Fruit fly (Drosophila melanogaster) whole organism, embryonic: ENCODE measurements around the gene ida.

Source experiments
- C15 ChIP-seq: fragments of 200-800 bp; sonication (Bioruptor generic); IDR thresholded peaks from 3 replicates; pipeline ENCODE4 v1.3.6; 2022; ENCODE audit warnings: missing biosample characterization, missing genetic modification characterization
- CG10147 ChIP-seq: fragments of 200-800 bp; sonication (Bioruptor generic); optimal IDR thresholded peaks from 2 replicates; lab custom pipeline; 2019; ENCODE audit warnings: missing biosample characterization, mild to moderate bottlenecking, missing genetic modification characterization, moderate library complexity
- CG11504 ChIP-seq: fragments of 200-800 bp; sonication (Bioruptor generic); optimal IDR thresholded peaks from 3 replicates; lab custom pipeline; 2019; ENCODE audit warnings: missing biosample characterization, mild to moderate bottlenecking, missing genetic modification characterization, moderate library complexity
- CG1233 ChIP-seq: fragments of 200-800 bp; sonication (Bioruptor generic); optimal IDR thresholded peaks from 4 replicates; lab custom pipeline; 2018; ENCODE audit warnings: missing biosample characterization, mild to moderate bottlenecking, missing genetic modification characterization
- CG12744 ChIP-seq: fragments of 200-800 bp; sonication (Bioruptor generic); optimal IDR thresholded peaks from 2 replicates; lab custom pipeline; 2016; ENCODE audit warnings: missing biosample characterization, missing genetic modification characterization
- CG12942 ChIP-seq: fragments of 200-800 bp; sonication (Bioruptor generic); optimal IDR thresholded peaks from 3 replicates; lab custom pipeline; 2016; ENCODE audit warnings: missing biosample characterization, missing genetic modification characterization
- CG14050 ChIP-seq: fragments of 200-800 bp; sonication (Bioruptor generic); IDR thresholded peaks from 3 replicates; pipeline ENCODE4 v1.3.6; 2022; ENCODE audit warnings: missing biosample characterization, missing genetic modification characterization
- CG15269 ChIP-seq: fragments of 200-800 bp; sonication (Bioruptor generic); optimal IDR thresholded peaks from 2 replicates; lab custom pipeline; 2018; ENCODE audit warnings: missing biosample characterization, mild to moderate bottlenecking, missing genetic modification characterization, moderate library complexity
- CG17359 ChIP-seq: fragments of 200-800 bp; sonication (Bioruptor generic); optimal IDR thresholded peaks from 3 replicates; lab custom pipeline; 2018; ENCODE audit warnings: missing biosample characterization, mild to moderate bottlenecking, missing genetic modification characterization, moderate library complexity
- CG2889 ChIP-seq: fragments of 200-800 bp; sonication (Bioruptor generic); IDR thresholded peaks from 3 replicates; pipeline ENCODE4 v1.3.6; 2022; ENCODE audit warnings: missing biosample characterization, missing genetic modification characterization
- CG33213 ChIP-seq: fragments of 200-800 bp; sonication (Bioruptor generic); optimal IDR thresholded peaks from 3 replicates; lab custom pipeline; 2016; ENCODE audit warnings: missing biosample characterization, missing genetic modification characterization
- CG6175 ChIP-seq: fragments of 200-800 bp; sonication (Bioruptor generic); IDR thresholded peaks from 3 replicates; pipeline ENCODE4 v1.3.6; 2022; ENCODE audit warnings: missing biosample characterization, missing genetic modification characterization
- CG6689 ChIP-seq: fragments of 200-800 bp; sonication (Bioruptor generic); IDR thresholded peaks from 2 replicates; pipeline ENCODE4 v1.3.6; 2022; ENCODE audit warnings: missing biosample characterization, missing genetic modification characterization
- CG7928 ChIP-seq: fragments of 200-800 bp; sonication (Bioruptor generic); optimal IDR thresholded peaks from 2 replicates; lab custom pipeline; 2017; ENCODE audit warnings: missing biosample characterization, mild to moderate bottlenecking, missing genetic modification characterization
- CG7987 ChIP-seq: fragments of 200-800 bp; sonication (Bioruptor generic); optimal IDR thresholded peaks from 2 replicates; lab custom pipeline; 2018; ENCODE audit warnings: missing biosample characterization, mild to moderate bottlenecking, missing genetic modification characterization, moderate library complexity
- CG8359 ChIP-seq: fragments of 200-800 bp; sonication (Bioruptor generic); optimal IDR thresholded peaks from 2 replicates; lab custom pipeline; 2017; ENCODE audit warnings: missing biosample characterization, mild to moderate bottlenecking, missing genetic modification characterization, borderline replicate concordance
- CG8478 ChIP-seq: fragments of >200 bp; optimal IDR thresholded peaks from 2 replicates; lab custom pipeline; 2018
- CG9817 ChIP-seq: fragments of 200-800 bp; sonication (Bioruptor generic); optimal IDR thresholded peaks from 2 replicates; lab custom pipeline; 2018; ENCODE audit warnings: missing biosample characterization, mild to moderate bottlenecking, missing genetic modification characterization, moderate library complexity
- HLH4C ChIP-seq: fragments of 200-800 bp; sonication (Bioruptor generic); IDR thresholded peaks from 3 replicates; pipeline ENCODE4 v1.3.6; 2022; ENCODE audit warnings: missing biosample characterization, missing genetic modification characterization; ENCODE audit not compliant: partially characterized antibody
- HLHmδ ChIP-seq: fragments of 200-800 bp; sonication (Bioruptor generic); optimal IDR thresholded peaks from 2 replicates; lab custom pipeline; 2018; ENCODE audit warnings: missing biosample characterization, mild to moderate bottlenecking, missing genetic modification characterization, moderate library complexity
- Mad ChIP-seq: fragments of 200-800 bp; sonication (Bioruptor generic); optimal IDR thresholded peaks from 2 replicates; lab custom pipeline; 2016; ENCODE audit warnings: missing biosample characterization, missing genetic modification characterization
- Neu2 ChIP-seq: fragments of 200-800 bp; sonication (Bioruptor generic); optimal IDR thresholded peaks from 3 replicates; lab custom pipeline; 2016; ENCODE audit warnings: missing biosample characterization, missing genetic modification characterization, borderline replicate concordance
- Nf-YA ChIP-seq: fragments of 200-800 bp; sonication (Bioruptor generic); IDR thresholded peaks from 2 replicates; pipeline ENCODE4 v1.3.6; 2022; ENCODE audit warnings: missing biosample characterization, missing genetic modification characterization
- NfI ChIP-seq: fragments of 200-800 bp; sonication (Bioruptor generic); optimal IDR thresholded peaks from 3 replicates; lab custom pipeline; 2018; ENCODE audit warnings: missing biosample characterization, mild to moderate bottlenecking, missing genetic modification characterization, moderate library complexity
- Pdp1 ChIP-seq, 2 experiments: fragments of 200-800 bp; sonication (Bioruptor generic); optimal IDR thresholded peaks; 3 replicates each; lab custom pipeline; 2016; ENCODE audit warnings: missing biosample characterization in 2 of 2, missing genetic modification characterization in 2 of 2, mild to moderate bottlenecking in 1 of 2, moderate library complexity in 1 of 2
- Rx ChIP-seq: fragments of 200-800 bp; sonication (Bioruptor generic); IDR thresholded peaks from 2 replicates; pipeline ENCODE4 v1.3.6; 2022; ENCODE audit warnings: missing biosample characterization, missing genetic modification characterization
- Stat92E ChIP-seq, 3 experiments: fragments of >200 bp in 2 of 3; fragments of 200-800 bp in 1 of 3; sonication (Bioruptor generic) in 1 of 3; optimal IDR thresholded peaks; 2 replicates each; lab custom pipeline; 2017 to 2019; ENCODE audit warnings: missing biosample characterization in 3 of 3, missing genetic modification characterization in 3 of 3, mild to moderate bottlenecking in 1 of 3, moderate library complexity in 1 of 3
- YL-1 ChIP-seq: fragments of 200-800 bp; sonication (Bioruptor generic); optimal IDR thresholded peaks from 3 replicates; lab custom pipeline; 2017; ENCODE audit warnings: missing biosample characterization, mild to moderate bottlenecking, missing genetic modification characterization
- al ChIP-seq: fragments of 200-800 bp; sonication (Bioruptor generic); IDR thresholded peaks from 2 replicates; pipeline ENCODE4 v1.3.6; 2022; ENCODE audit warnings: missing biosample characterization, missing genetic modification characterization
- ara ChIP-seq: fragments of 200-800 bp; sonication (Bioruptor generic); IDR thresholded peaks from 2 replicates; pipeline ENCODE4 v1.3.6; 2022; ENCODE audit warnings: missing biosample characterization, missing genetic modification characterization
- ato ChIP-seq: fragments of 200-800 bp; sonication (Bioruptor generic); IDR thresholded peaks from 2 replicates; pipeline ENCODE4 v1.3.6; 2022; ENCODE audit warnings: missing biosample characterization, missing genetic modification characterization; ENCODE audit not compliant: partially characterized antibody
- bbx ChIP-seq: fragments of 200-800 bp; sonication (Bioruptor generic); IDR thresholded peaks from 2 replicates; pipeline ENCODE4 v1.3.6; 2022; ENCODE audit warnings: missing biosample characterization, missing genetic modification characterization; ENCODE audit not compliant: partially characterized antibody
- btn ChIP-seq: fragments of 200-800 bp; sonication (Bioruptor generic); optimal IDR thresholded peaks from 2 replicates; lab custom pipeline; 2016; ENCODE audit warnings: missing biosample characterization, missing genetic modification characterization
- chm ChIP-seq: fragments of 200-800 bp; sonication (Bioruptor generic); IDR thresholded peaks from 2 replicates; pipeline ENCODE4 v1.3.6; 2022; ENCODE audit warnings: missing biosample characterization, missing genetic modification characterization
- chn ChIP-seq: fragments of 200-800 bp; sonication (Bioruptor generic); optimal IDR thresholded peaks from 2 replicates; lab custom pipeline; 2016; ENCODE audit warnings: missing biosample characterization, missing genetic modification characterization
- cwo ChIP-seq: fragments of 200-800 bp; sonication (Bioruptor generic); optimal IDR thresholded peaks from 3 replicates; lab custom pipeline; 2017; ENCODE audit warnings: missing biosample characterization, missing genetic modification characterization, mild to moderate bottlenecking, moderate library complexity, missing genetic modification reagents
- eyg ChIP-seq: fragments of 200-800 bp; sonication (Bioruptor generic); optimal IDR thresholded peaks from 3 replicates; lab custom pipeline; 2016; ENCODE audit warnings: missing biosample characterization, missing genetic modification characterization
- fru ChIP-seq: fragments of >200 bp; optimal IDR thresholded peaks from 2 replicates; lab custom pipeline; 2017
- gce ChIP-seq: fragments of 200-800 bp; sonication (Bioruptor generic); IDR thresholded peaks from 3 replicates; pipeline ENCODE4 v1.3.6; 2022; ENCODE audit warnings: missing biosample characterization, missing genetic modification characterization
- gfzf ChIP-seq: fragments of 200-800 bp; sonication (Bioruptor generic); optimal IDR thresholded peaks from 2 replicates; lab custom pipeline; 2016; ENCODE audit warnings: missing biosample characterization, mild to moderate bottlenecking, missing genetic modification characterization, moderate library complexity
- grn ChIP-seq: fragments of 200-800 bp; sonication (Bioruptor generic); optimal IDR thresholded peaks from 3 replicates; lab custom pipeline; 2017; ENCODE audit warnings: missing biosample characterization, missing genetic modification characterization
- hbn ChIP-seq: fragments of 200-800 bp; sonication (Bioruptor generic); IDR thresholded peaks from 2 replicates; pipeline ENCODE4 v1.3.6; 2022; ENCODE audit warnings: missing biosample characterization, missing genetic modification characterization; ENCODE audit not compliant: partially characterized antibody
- mirr ChIP-seq: fragments of 200-800 bp; sonication (Bioruptor generic); optimal IDR thresholded peaks from 3 replicates; lab custom pipeline; 2018; ENCODE audit warnings: missing biosample characterization, mild to moderate bottlenecking, missing genetic modification characterization
- mld ChIP-seq: fragments of 200-800 bp; sonication (Bioruptor generic); IDR thresholded peaks from 3 replicates; pipeline ENCODE4 v1.3.6; 2022; ENCODE audit warnings: missing biosample characterization, missing genetic modification characterization; ENCODE audit not compliant: partially characterized antibody
- oc ChIP-seq: fragments of 200-800 bp; sonication (Bioruptor generic); optimal IDR thresholded peaks from 2 replicates; lab custom pipeline; 2018; ENCODE audit warnings: missing biosample characterization, mild to moderate bottlenecking, missing genetic modification characterization, moderate library complexity
- odd ChIP-seq: fragments of 200-800 bp; sonication (Bioruptor generic); optimal IDR thresholded peaks from 2 replicates; lab custom pipeline; 2017; ENCODE audit warnings: missing biosample characterization, mild to moderate bottlenecking, missing genetic modification characterization
- psq ChIP-seq: fragments of 200-800 bp; sonication (Bioruptor generic); optimal IDR thresholded peaks from 2 replicates; lab custom pipeline; 2017; ENCODE audit warnings: missing biosample characterization, missing genetic modification characterization
- pum ChIP-seq: fragments of 200-800 bp; sonication (Bioruptor generic); optimal IDR thresholded peaks from 2 replicates; lab custom pipeline; 2016; ENCODE audit warnings: missing biosample characterization, missing genetic modification characterization
- ssp ChIP-seq: fragments of 200-800 bp; sonication (Bioruptor generic); IDR thresholded peaks from 2 replicates; pipeline ENCODE4 v1.3.6; 2022; ENCODE audit warnings: missing biosample characterization, missing genetic modification characterization
- twi ChIP-seq: fragments of 200-800 bp; optimal IDR thresholded peaks from 2 replicates; lab custom pipeline; 2019; ENCODE audit warnings: missing biosample characterization, mild to moderate bottlenecking, missing genetic modification characterization, moderate library complexity
- vnd ChIP-seq: fragments of 200-800 bp; sonication (Bioruptor generic); IDR thresholded peaks from 3 replicates; pipeline ENCODE4 v1.3.6; 2022; ENCODE audit warnings: missing biosample characterization, missing genetic modification characterization; ENCODE audit not compliant: partially characterized antibody

ida gene

DNA sequence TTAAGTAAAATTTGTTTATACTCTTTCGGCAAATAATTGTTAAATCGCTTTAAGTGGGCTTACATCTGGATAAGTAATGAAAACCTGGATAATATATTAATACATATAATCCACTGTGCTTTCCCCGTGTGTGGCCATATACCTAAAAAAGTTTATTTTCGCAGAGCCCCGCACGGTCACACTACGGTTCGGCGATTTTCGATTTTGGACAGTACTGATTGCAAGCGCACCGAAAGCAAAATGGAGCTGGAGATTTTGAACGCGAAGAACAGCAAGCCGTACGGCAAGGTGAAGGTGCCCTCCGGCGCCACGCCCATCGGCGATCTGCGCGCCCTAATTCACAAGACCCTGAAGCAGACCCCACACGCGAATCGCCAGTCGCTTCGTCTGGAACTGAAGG, 1.8 kb upstream of the ida start, which contains the start of gene Sc2 (continued):
- TF ChIP-seq chn (GFP tag; lab: Kevin White, UChicago) = no peak
- no peak; the same call in 1 of the 2 replicates for TF ChIP-seq chm (GFP tag; lab: Robert Waterston, UW)
- no peak for TF ChIP-seq mirr (GFP tag; lab: Kevin White, UChicago)
- no peak for TF ChIP-seq CG9817 (tag; lab: Kevin White, UChicago)
- no peak for TF ChIP-seq CG17359 (tag; lab: Kevin White, UChicago)
- TF ChIP-seq CG7928 (GFP tag; lab: Kevin White, UChicago) = no peak
- no peak for TF ChIP-seq CG33213 (GFP tag; lab: Kevin White, UChicago)
- TF ChIP-seq Mad = no peak
- no peak for TF ChIP-seq CG1233
- TF ChIP-seq CG6175 (GFP tag; lab: Robert Waterston, UW) = no peak
- no peak for TF ChIP-seq cwo (GFP tag; lab: Kevin White, UChicago)
- TF ChIP-seq HLH4C (GFP tag; lab: Robert Waterston, UW) = no peak
- no peak for TF ChIP-seq C15 (GFP tag; lab: Robert Waterston, UW)
- TF ChIP-seq CG14050 (GFP tag; lab: Robert Waterston, UW) = no peak
- TF ChIP-seq CG11504 (tag; lab: Kevin White, UChicago) = no peak
- no peak for TF ChIP-seq grn (GFP tag; lab: Kevin White, UChicago)
- no peak for TF ChIP-seq odd
- no peak for TF ChIP-seq hbn (GFP tag; lab: Robert Waterston, UW)
- TF ChIP-seq Nf-YA = no peak
- TF ChIP-seq al (GFP tag; lab: Robert Waterston, UW) = no peak; the same call in 1 of the 2 replicates
- no peak for TF ChIP-seq NfI
- no peak for TF ChIP-seq CG12942 (GFP tag; lab: Kevin White, UChicago)
- TF ChIP-seq mld = no peak
- peak; percentile 53; the same call in 1 of the 2 replicates for TF ChIP-seq bbx (GFP tag; lab: Robert Waterston, UW)
- no peak for TF ChIP-seq CG12744 (GFP tag; lab: Kevin White, UChicago)
- TF ChIP-seq CG8478 (lab: Kevin White, UChicago) = no peak
- TF ChIP-seq Rx (GFP tag; lab: Robert Waterston, UW) = 0 out of 2 replicates have a peak, but pooled peaks have one; percentile 5
- TF ChIP-seq CG6689 = no peak
- TF ChIP-seq CG15269 (tag; lab: Kevin White, UChicago) = peak; percentile 2
- no peak for TF ChIP-seq eyg
- 0 out of 2 replicates have a peak, but pooled peaks have one; percentile 22 for TF ChIP-seq ara (GFP tag; lab: Robert Waterston, UW)
- TF ChIP-seq pum = no peak
- no peak for TF ChIP-seq Stat92E (GFP tag; optimal IDR thresholded peaks at IDR 0.05; lab: Kevin White, UChicago)
- no peak for TF ChIP-seq CG10147 (GFP tag; lab: Kevin White, UChicago)
- TF ChIP-seq oc (tag; lab: Kevin White, UChicago) = no peak
- TF ChIP-seq CG8359 = no peak
- no peak for TF ChIP-seq ato (GFP tag; lab: Robert Waterston, UW)
- TF ChIP-seq btn (GFP tag; lab: Kevin White, UChicago) = no peak
- no peak for TF ChIP-seq CG7987 (GFP tag; lab: Kevin White, UChicago)
- no peak for TF ChIP-seq Neu2 (GFP tag; lab: Kevin White, UChicago)
- no peak for TF ChIP-seq gce
- TF ChIP-seq gfzf = peak; percentile 61
- TF ChIP-seq fru (lab: Kevin White, UChicago) = no peak
- no peak for TF ChIP-seq psq
- no peak for TF ChIP-seq YL-1 (GFP tag; lab: Kevin White, UChicago)
- peak in 1 of 2 experiments; percentile 36 for TF ChIP-seq Pdp1 (GFP tag; optimal IDR thresholded peaks at IDR 0.05; lab: Kevin White, UChicago)
- TF ChIP-seq vnd (GFP tag; lab: Robert Waterston, UW) = no peak
- no peak for TF ChIP-seq twi (tag; lab: Kevin White, UChicago)
- TF ChIP-seq HLHmδ = no peak
- no peak for TF ChIP-seq CG2889 (GFP tag; lab: Robert Waterston, UW)
- peak; percentile 42; the same call in 1 of the 2 replicates for TF ChIP-seq ssp (GFP tag; lab: Robert Waterston, UW)
